Worm (Caenorhabditis elegans) whole organism, L3 larva: ENCODE measurements around the gene grd-13.
"Not testable (repeated sequence)": the region's sequence is repeated elsewhere in the genome, so short reads cannot be mapped to it uniquely, and the experiment has no call there.

Experiments
- ceh-82 ChIP-seq: fragments of 150-350 bp; optimal IDR thresholded peaks from 2 replicates; lab custom pipeline; 2014; ENCODE audit warnings: missing biosample characterization, missing genetic modification characterization
- daf-12 ChIP-seq: fragments of 150-350 bp; optimal IDR thresholded peaks from 2 replicates; lab custom pipeline; 2014; ENCODE audit warnings: missing biosample characterization, missing genetic modification reagents, missing genetic modification characterization
- fos-1 ChIP-seq: fragments of 150-350 bp; optimal IDR thresholded peaks from 2 replicates; lab custom pipeline; 2014; ENCODE audit warnings: missing biosample characterization, missing genetic modification characterization
- zag-1 ChIP-seq: fragments of 150-350 bp; optimal IDR thresholded peaks from 2 replicates; lab custom pipeline; 2014; ENCODE audit warnings: missing biosample characterization, missing genetic modification characterization
- ztf-11 ChIP-seq: fragments of 150-350 bp; optimal IDR thresholded peaks from 2 replicates; lab custom pipeline; 2014; ENCODE audit warnings: missing biosample characterization, missing genetic modification characterization
- ztf-4 ChIP-seq: fragments of 150-350 bp; optimal IDR thresholded peaks from 2 replicates; lab custom pipeline; 2014; ENCODE audit warnings: missing biosample characterization, missing genetic modification characterization

DNA sequence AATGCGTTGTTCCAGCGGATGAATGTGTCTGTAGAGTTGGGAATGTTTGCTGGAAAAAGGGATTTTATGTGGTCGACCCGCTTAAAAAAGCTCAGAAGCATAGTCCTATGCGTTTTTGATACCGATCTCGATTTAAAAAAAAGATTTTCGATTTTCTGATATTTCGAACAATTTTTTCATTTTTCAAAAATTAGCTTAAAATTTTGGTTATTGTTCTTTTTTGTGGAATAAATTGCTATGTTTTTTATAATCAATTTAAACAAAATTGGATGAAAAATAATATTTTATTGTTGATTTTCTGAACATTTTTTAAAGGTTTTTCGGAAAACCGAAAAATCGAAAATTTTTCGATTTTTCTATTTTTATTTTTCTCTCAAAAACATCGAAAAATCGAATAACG is 4.7 kb upstream of the grd-13 start, which contains the start of gene C04C3.7:
- not testable (repeated sequence) for TF ChIP-seq ztf-4; zag-1 (tag; lab: Kevin White, UChicago); fos-1 (tag; lab: Kevin White, UChicago); ztf-11 (tag; lab: Kevin White, UChicago); ceh-82 (tag; lab: Kevin White, UChicago); daf-12 (tag; lab: Kevin White, UChicago)
